Worm (Caenorhabditis elegans) whole organism, L4/young adult: ENCODE data around the gene srw-53.

Experiments used
- W03F9.2 ChIP-seq: fragments of 150-350 bp; optimal IDR thresholded peaks from 2 replicates; lab custom pipeline; 2014; ENCODE audit warnings: missing biosample characterization, missing genetic modification characterization
- him-1 ChIP-seq: sonication (generic microtip); optimal IDR thresholded peaks from 2 replicates; lab custom pipeline; 2016; ENCODE audit warnings: missing genotype, missing genetic modification reagents, missing genetic modification characterization, missing compliant biosample characterization

DNA sequence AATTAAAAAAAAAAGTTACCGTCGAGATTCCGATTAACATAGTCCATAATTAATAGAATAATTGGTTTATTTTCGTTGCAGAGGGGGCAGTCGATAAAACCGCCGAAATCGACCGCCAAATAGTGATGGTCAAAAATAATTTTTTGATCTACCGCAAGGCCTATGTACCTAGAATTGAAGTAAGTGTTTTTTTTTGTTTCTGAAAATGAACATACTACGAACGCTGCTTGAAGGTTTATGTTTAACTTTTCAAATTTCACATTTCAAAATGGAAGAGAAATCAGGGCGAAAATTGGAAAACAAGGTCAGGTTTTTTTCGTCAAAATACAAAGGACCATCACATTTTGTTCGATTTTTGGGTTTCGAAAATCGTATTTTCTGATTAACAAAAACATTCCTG is 14.9 kb upstream of the srw-53 start, which contains the start of gene pzf-1:
- TF ChIP-seq him-1 (no peak), W03F9.2 (tag; lab: Kevin White, UChicago) (no peak)
